Fruit fly (Drosophila melanogaster): ENCODE measurements around the gene rump.

rump gene

dm6 chr3R:9492100-9492499 lies 18.0 kb downstream of the rump start:
- TF ChIP-seq CG8478 (optimal IDR thresholded peaks at IDR 0.05) (no peak), Dll (optimal IDR thresholded peaks at IDR 0.05) (no peak), psq (optimal IDR thresholded peaks at IDR 0.05) (no peak), pan (optimal IDR thresholded peaks at IDR 0.05) (no peak), usp (GFP tag; optimal IDR thresholded peaks at IDR 0.05) (no peak), EcR (GFP tag; optimal IDR thresholded peaks at IDR 0.05) (no peak)

DNA sequence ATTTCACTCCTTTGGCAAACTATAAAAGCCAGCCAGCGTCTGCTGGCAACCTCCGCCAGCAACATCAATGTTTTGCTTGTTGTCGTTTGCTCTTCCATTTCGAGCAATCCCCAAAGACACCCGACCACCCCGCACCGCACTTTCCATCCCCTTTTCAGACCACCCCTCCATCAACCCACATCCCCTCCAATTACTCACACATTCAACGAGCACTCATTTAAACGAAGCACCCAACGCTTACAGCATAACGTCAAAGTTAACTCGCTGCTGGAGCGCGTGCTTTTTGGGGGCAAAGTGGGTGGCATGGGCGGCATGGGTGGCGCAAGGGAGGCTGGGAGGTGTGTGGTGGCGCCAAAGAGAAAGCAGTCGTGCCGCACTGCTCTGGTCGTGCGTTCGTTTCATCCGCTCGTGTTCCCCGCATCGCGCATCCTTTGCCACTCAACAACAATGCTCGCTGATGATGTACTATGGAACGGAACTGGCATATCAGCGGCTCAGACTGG lies 19.0 kb downstream of the rump start:
- TF ChIP-seq psq (optimal IDR thresholded peaks at IDR 0.05) (no peak), pan (optimal IDR thresholded peaks at IDR 0.05) (no peak), EcR (GFP tag; optimal IDR thresholded peaks at IDR 0.05) (no peak), Dll (optimal IDR thresholded peaks at IDR 0.05) (no peak), CG8478 (optimal IDR thresholded peaks at IDR 0.05) (no peak), usp (GFP tag; optimal IDR thresholded peaks at IDR 0.05) (no peak)

DNA sequence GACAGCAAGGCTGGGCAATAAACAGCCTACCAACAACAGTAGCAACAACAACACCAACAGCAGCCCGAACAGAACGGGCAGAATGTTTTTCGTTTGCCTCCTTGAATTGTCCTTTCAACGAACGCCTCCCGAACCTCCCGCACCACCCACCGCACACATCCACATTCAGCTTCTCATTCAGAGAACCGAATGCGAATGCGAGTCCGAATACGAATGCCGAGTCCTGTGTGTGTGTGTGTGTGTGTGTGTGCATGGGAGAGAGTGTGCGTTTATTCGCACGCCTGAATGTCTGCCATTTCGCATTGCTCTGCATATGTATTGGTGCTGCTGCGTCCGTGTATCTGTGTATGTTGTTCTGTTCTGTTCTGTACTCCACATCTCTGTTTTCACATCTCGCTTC lies 21.6 kb downstream of the rump start:
- TF ChIP-seq Dll (optimal IDR thresholded peaks at IDR 0.05) (no peak), CG8478 (optimal IDR thresholded peaks at IDR 0.05) (no peak), usp (GFP tag; optimal IDR thresholded peaks at IDR 0.05) (no peak), pan (optimal IDR thresholded peaks at IDR 0.05) (no peak), EcR (GFP tag; optimal IDR thresholded peaks at IDR 0.05) (no peak), psq (optimal IDR thresholded peaks at IDR 0.05) (no peak)

DNA sequence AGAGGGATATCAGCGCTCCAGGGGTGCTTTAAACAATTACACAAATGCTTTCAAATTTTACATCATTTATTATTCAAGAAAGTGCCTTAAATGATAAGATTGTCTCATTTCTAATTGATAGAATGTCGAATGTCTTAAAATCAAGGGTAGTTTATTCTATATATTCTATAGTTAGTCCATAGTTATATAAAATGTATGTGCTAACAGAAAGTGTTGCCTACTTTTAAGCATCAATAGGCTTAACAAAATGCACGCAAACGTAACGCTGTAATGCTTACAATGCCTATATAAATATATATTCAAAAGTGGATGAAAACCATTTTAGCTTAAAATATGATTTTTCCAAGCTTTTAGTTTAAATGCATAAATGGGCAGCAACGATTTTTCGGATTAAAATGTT lies 22.2 kb downstream of the rump start:
- TF ChIP-seq psq (optimal IDR thresholded peaks at IDR 0.05) (no peak), usp (GFP tag; optimal IDR thresholded peaks at IDR 0.05) (no peak), CG8478 (optimal IDR thresholded peaks at IDR 0.05) (no peak), Dll (optimal IDR thresholded peaks at IDR 0.05) (no peak), EcR (GFP tag; optimal IDR thresholded peaks at IDR 0.05) (no peak), pan (optimal IDR thresholded peaks at IDR 0.05) (no peak)

- TF ChIP-seq usp (GFP tag; optimal IDR thresholded peaks at IDR 0.05), result no peak
- TF ChIP-seq Dll (optimal IDR thresholded peaks at IDR 0.05), result no peak
- TF ChIP-seq pan (optimal IDR thresholded peaks at IDR 0.05), result no peak
Observed at dm6 chr3R:9487561-9487960, 22.6 kb downstream of the rump start.

DNA sequence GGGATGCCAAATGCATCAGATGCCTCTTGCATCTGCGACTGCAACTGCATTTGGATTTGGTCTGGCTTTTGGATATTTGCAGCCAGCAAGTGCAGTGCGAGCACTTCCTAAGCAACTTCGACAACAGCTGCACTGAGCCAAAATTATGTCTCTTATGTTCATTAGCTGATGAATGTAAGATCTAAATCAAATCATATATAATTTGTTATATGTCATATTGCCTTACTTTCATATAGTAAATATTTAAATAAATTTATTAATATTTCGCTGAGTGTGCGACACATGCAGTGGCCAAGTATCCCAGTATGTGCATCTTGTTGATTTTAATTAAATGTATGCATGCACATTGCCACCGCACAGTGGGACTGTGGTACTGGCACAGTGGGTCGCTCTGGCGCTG lies 29.7 kb downstream of the rump start:
- no peak for TF ChIP-seq EcR (GFP tag; optimal IDR thresholded peaks at IDR 0.05)
- no peak for TF ChIP-seq psq (optimal IDR thresholded peaks at IDR 0.05)
- TF ChIP-seq usp (GFP tag; optimal IDR thresholded peaks at IDR 0.05), result no peak
- TF ChIP-seq CG8478 (optimal IDR thresholded peaks at IDR 0.05), result no peak
- TF ChIP-seq Dll (optimal IDR thresholded peaks at IDR 0.05), result no peak
- no peak for TF ChIP-seq pan (optimal IDR thresholded peaks at IDR 0.05)

dm6 chr3R:9468109-9468508 lies 42.0 kb downstream of the rump start:
- no peak for TF ChIP-seq Dll (optimal IDR thresholded peaks at IDR 0.05)
- TF ChIP-seq EcR (GFP tag; optimal IDR thresholded peaks at IDR 0.05), result no peak
- TF ChIP-seq usp (GFP tag; optimal IDR thresholded peaks at IDR 0.05), result no peak
- TF ChIP-seq psq (optimal IDR thresholded peaks at IDR 0.05), result no peak
- TF ChIP-seq pan (optimal IDR thresholded peaks at IDR 0.05), result no peak
- TF ChIP-seq CG8478 (optimal IDR thresholded peaks at IDR 0.05), result no peak

DNA sequence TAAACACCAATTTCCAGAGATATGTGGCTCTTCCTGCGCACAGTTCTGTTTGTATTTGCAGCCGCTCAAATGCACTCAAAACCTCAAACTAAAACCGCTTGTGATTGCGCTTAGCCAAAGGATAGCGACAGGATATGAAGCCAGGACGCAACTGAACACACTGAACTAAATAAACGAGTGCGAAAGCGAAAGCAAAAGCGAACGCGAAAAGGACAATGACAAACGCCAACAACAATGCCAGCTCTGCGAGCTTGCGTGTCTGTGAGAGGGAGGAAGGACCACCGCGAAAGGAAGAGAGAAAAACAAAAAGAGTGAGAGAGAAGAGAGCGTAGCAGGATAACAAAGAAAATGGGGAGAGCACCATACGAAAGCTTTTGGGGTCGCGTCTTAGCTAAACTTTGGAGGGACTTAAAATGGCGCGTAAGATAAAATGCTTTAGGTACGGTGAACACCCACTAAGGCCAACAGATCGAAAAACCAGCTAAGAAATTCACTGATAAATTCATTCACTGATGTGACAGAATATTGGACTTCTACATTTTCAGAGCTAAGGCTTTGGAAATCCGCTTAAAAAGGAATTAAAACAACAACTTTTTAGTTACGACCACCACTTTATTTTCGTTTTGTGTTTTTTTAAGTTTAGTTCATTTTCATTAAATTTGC lies 49.5 kb downstream of the rump start, which contains the start of gene GstZ2:
TSS of gene GstZ2 (minus strand) at position 165 of the 663 bp plus-strand sequence.
- TF ChIP-seq psq (optimal IDR thresholded peaks at IDR 0.05) (no peak), CG8478 (optimal IDR thresholded peaks at IDR 0.05) (no peak), pan (optimal IDR thresholded peaks at IDR 0.05) (no peak), usp (GFP tag; optimal IDR thresholded peaks at IDR 0.05) (no peak), Dll (optimal IDR thresholded peaks at IDR 0.05) (no peak), EcR (GFP tag; optimal IDR thresholded peaks at IDR 0.05) (no peak)

- TF ChIP-seq psq (optimal IDR thresholded peaks at IDR 0.05) (no peak), EcR (GFP tag; optimal IDR thresholded peaks at IDR 0.05) (peak in 1 of 2 experiments; percentile 42)
Observed at dm6 chr3R:9459385-9460285, 50.5 kb downstream of the rump start.

dm6 chr3R:9456373-9456772 lies 53.8 kb downstream of the rump start, which contains the start of gene GstZ1:
Gene GstZ1, minus strand, starts transcription at chr3R:9456546.
- TF ChIP-seq EcR (GFP tag; optimal IDR thresholded peaks at IDR 0.05) (no peak), pan (optimal IDR thresholded peaks at IDR 0.05) (no peak), usp (GFP tag; optimal IDR thresholded peaks at IDR 0.05) (no peak), CG8478 (optimal IDR thresholded peaks at IDR 0.05) (no peak)
